Worm (Caenorhabditis elegans) whole organism, L1 larva: ENCODE results near the gene Y50D7A.8.

Experiments used
- C16A3.4 ChIP-seq: fragments of 150-350 bp; optimal IDR thresholded peaks from 2 replicates; lab custom pipeline; 2014; ENCODE audit warnings: missing biosample characterization, missing genetic modification characterization
- Y116A8C.19 ChIP-seq: sonication (generic microtip); optimal IDR thresholded peaks from 2 replicates; lab custom pipeline; 2016; ENCODE audit warnings: missing compliant biosample characterization, missing genetic modification characterization, borderline replicate concordance
- alr-1 ChIP-seq: fragments of 200-800 bp; sonication (Bioruptor generic); optimal IDR thresholded peaks from 2 replicates; lab custom pipeline; 2018; ENCODE audit warnings: borderline replicate concordance, mild to moderate bottlenecking, missing genetic modification characterization, missing compliant biosample characterization
- ceh-8 ChIP-seq: fragments of 200-800 bp; sonication (Bioruptor generic); optimal IDR thresholded peaks from 2 replicates; lab custom pipeline; 2018; ENCODE audit warnings: mild to moderate bottlenecking, missing genetic modification characterization, moderate library complexity, missing compliant biosample characterization
- ceh-88 ChIP-seq: fragments of 200-800 bp; sonication (Bioruptor generic); IDR thresholded peaks from 2 replicates; pipeline ENCODE4 v1.3.6; 2022; ENCODE audit warnings: missing genetic modification characterization, missing compliant biosample characterization
- ces-1 ChIP-seq: fragments of 150-350 bp; optimal IDR thresholded peaks from 2 replicates; lab custom pipeline; 2014; ENCODE audit warnings: missing biosample characterization, missing genetic modification reagents, missing genetic modification characterization
- dpl-1 ChIP-seq, 3 experiments: fragments of 150-350 bp in 2 of 3; sonication (generic microtip) in 1 of 3; optimal IDR thresholded peaks; 2 replicates each; lab custom pipeline; 2014 to 2017; ENCODE audit warnings: missing biosample characterization in 3 of 3, missing genetic modification characterization in 3 of 3, missing genetic modification reagents in 3 of 3
- dsc-1 ChIP-seq: sonication (generic microtip); optimal IDR thresholded peaks from 2 replicates; lab custom pipeline; 2016; ENCODE audit warnings: mild to moderate bottlenecking, missing genetic modification characterization, missing compliant biosample characterization
- fkh-10 ChIP-seq: sonication (generic microtip); optimal IDR thresholded peaks from 2 replicates; lab custom pipeline; 2017; ENCODE audit warnings: missing biosample characterization, missing genetic modification reagents, missing genetic modification characterization
- fkh-4 ChIP-seq: sonication (generic microtip); optimal IDR thresholded peaks from 2 replicates; lab custom pipeline; 2016; ENCODE audit warnings: missing compliant biosample characterization, missing genetic modification characterization, borderline replicate concordance
- grh-1 ChIP-seq: fragments of 200-800 bp; sonication (Bioruptor generic); IDR thresholded peaks from 2 replicates; pipeline ENCODE4 v1.3.6; 2022; ENCODE audit warnings: missing genetic modification reagents, missing genetic modification characterization, missing compliant biosample characterization
- hlh-17 ChIP-seq: fragments of 200-800 bp; sonication (Bioruptor generic); optimal IDR thresholded peaks from 2 replicates; lab custom pipeline; 2018; ENCODE audit warnings: missing genetic modification characterization, mild to moderate bottlenecking, missing compliant biosample characterization, moderate library complexity, borderline replicate concordance
- hpl-2 ChIP-seq: fragments of 150-350 bp; optimal IDR thresholded peaks from 2 replicates; lab custom pipeline; 2014; ENCODE audit warnings: missing biosample characterization, missing genetic modification reagents, missing genetic modification characterization
- lin-15B ChIP-seq: fragments of 150-350 bp; sonication (generic microtip); optimal IDR thresholded peaks from 3 replicates; lab custom pipeline; 2014; ENCODE audit warnings: missing biosample characterization, missing genetic modification characterization
- mdl-1 ChIP-seq, 2 experiments: fragments of 150-350 bp; optimal IDR thresholded peaks; 2 replicates each; lab custom pipeline; 2014 to 2017; ENCODE audit warnings: missing biosample characterization in 2 of 2, missing genetic modification characterization in 2 of 2, inconsistent platforms in 1 of 2
- nhr-11 ChIP-seq: fragments of 150-350 bp; optimal IDR thresholded peaks from 2 replicates; lab custom pipeline; 2014; ENCODE audit warnings: missing biosample characterization, missing genetic modification characterization
- nhr-12 ChIP-seq: sonication (generic microtip); optimal IDR thresholded peaks from 2 replicates; lab custom pipeline; 2017; ENCODE audit warnings: missing biosample characterization, missing genetic modification characterization
- nhr-19 ChIP-seq: fragments of 200-800 bp; sonication (Bioruptor generic); conservative IDR thresholded peaks from 2 replicates; pipeline ENCODE4 v1.3.6; 2022; ENCODE audit warnings: missing genetic modification characterization, missing compliant biosample characterization
- nhr-20 ChIP-seq: sonication (generic microtip); optimal IDR thresholded peaks from 2 replicates; lab custom pipeline; 2016; ENCODE audit warnings: mild to moderate bottlenecking, missing genetic modification characterization, missing compliant biosample characterization
- nhr-71 ChIP-seq: sonication (generic microtip); optimal IDR thresholded peaks from 2 replicates; lab custom pipeline; 2016; ENCODE audit warnings: mild to moderate bottlenecking, missing genetic modification characterization, moderate library complexity, missing compliant biosample characterization
- nhr-84 ChIP-seq: sonication (generic microtip); optimal IDR thresholded peaks from 2 replicates; lab custom pipeline; 2017; ENCODE audit warnings: missing biosample characterization, missing genetic modification characterization
- nhr-90 ChIP-seq: sonication (generic microtip); optimal IDR thresholded peaks from 2 replicates; lab custom pipeline; 2016; ENCODE audit warnings: mild to moderate bottlenecking, missing genetic modification characterization, missing compliant biosample characterization; ENCODE audit not compliant: poor library complexity
- pax-3 ChIP-seq: fragments of 200-800 bp; sonication (Bioruptor generic); optimal IDR thresholded peaks from 2 replicates; lab custom pipeline; 2018; ENCODE audit warnings: mild to moderate bottlenecking, missing genetic modification characterization, moderate library complexity, missing compliant biosample characterization
- pqm-1 ChIP-seq: sonication (generic microtip); optimal IDR thresholded peaks from 3 replicates; lab custom pipeline; 2017; ENCODE audit warnings: missing biosample characterization, missing genetic modification characterization
- rnt-1 ChIP-seq: sonication (generic microtip); optimal IDR thresholded peaks from 2 replicates; lab custom pipeline; 2016; ENCODE audit warnings: mild to moderate bottlenecking, missing genetic modification characterization, moderate library complexity, missing compliant biosample characterization
- skn-1 ChIP-seq: fragments of 150-350 bp; optimal IDR thresholded peaks from 2 replicates; lab custom pipeline; 2014; ENCODE audit warnings: missing biosample characterization, missing genetic modification characterization
- sox-4 ChIP-seq: sonication (generic microtip); optimal IDR thresholded peaks from 2 replicates; lab custom pipeline; 2016; ENCODE audit warnings: missing genetic modification characterization, missing compliant biosample characterization
- sptf-1 ChIP-seq: fragments of 150-350 bp; optimal IDR thresholded peaks from 2 replicates; lab custom pipeline; 2014; ENCODE audit warnings: missing biosample characterization, missing genetic modification characterization
- sup-37 ChIP-seq: fragments of 200-800 bp; sonication (Bioruptor generic); optimal IDR thresholded peaks from 2 replicates; lab custom pipeline; 2018; ENCODE audit warnings: mild to moderate bottlenecking, missing genetic modification characterization, missing compliant biosample characterization
- tlp-1 ChIP-seq: fragments of 150-350 bp; optimal IDR thresholded peaks from 2 replicates; lab custom pipeline; 2014; ENCODE audit warnings: missing biosample characterization, missing genetic modification characterization
- unc-130 ChIP-seq: fragments of 150-350 bp; optimal IDR thresholded peaks from 2 replicates; lab custom pipeline; 2017; ENCODE audit warnings: missing biosample characterization, missing genetic modification characterization, inconsistent platforms
- xbp-1 ChIP-seq: sonication (generic microtip); optimal IDR thresholded peaks from 2 replicates; lab custom pipeline; 2016; ENCODE audit warnings: missing genetic modification characterization, missing compliant biosample characterization
- ztf-11 ChIP-seq, 2 experiments: sonication (generic microtip); optimal IDR thresholded peaks; 2 replicates each; lab custom pipeline; 2016 to 2017; ENCODE audit warnings: missing genetic modification characterization in 2 of 2, missing biosample characterization in 1 of 2, missing compliant biosample characterization in 1 of 2

Gene Y50D7A.8

ce11 chrIII:298456-298855 lies 44.6 kb downstream of the Y50D7A.8 start, which contains the start of gene ads-1 (continued):
- no peak for TF ChIP-seq ceh-8 (GFP tag; lab: Kevin White, UChicago)
- TF ChIP-seq xbp-1 (tag; lab: Kevin White, UChicago) = no peak
- TF ChIP-seq ceh-88 (GFP tag; lab: Robert Waterston, UW) = no peak
- no peak for TF ChIP-seq nhr-12
- no peak for TF ChIP-seq C16A3.4 (tag; lab: Kevin White, UChicago)

ce11 chrIII:294527-294926 lies 48.5 kb downstream of the Y50D7A.8 start, which contains the start of gene Y50D7A.13:
Y50D7A.13 (minus strand) TSS chrIII:294627.
- TF ChIP-seq nhr-11 (tag; lab: Kevin White, UChicago) = no peak
- TF ChIP-seq fkh-4 (tag; lab: Kevin White, UChicago) = no peak
- TF ChIP-seq dpl-1 (GFP tag; optimal IDR thresholded peaks at IDR 0.05; lab: Kevin White, UChicago) = no peak
- TF ChIP-seq mdl-1 (tag; optimal IDR thresholded peaks at IDR 0.05; lab: Kevin White, UChicago) = no peak
- TF ChIP-seq rnt-1 (tag; lab: Kevin White, UChicago) = no peak
- no peak for TF ChIP-seq nhr-90 (tag; lab: Kevin White, UChicago)
- TF ChIP-seq ztf-11 (tag; optimal IDR thresholded peaks at IDR 0.05; lab: Kevin White, UChicago) = no peak
- TF ChIP-seq nhr-71 (tag; lab: Kevin White, UChicago) = no peak
- TF ChIP-seq lin-15B = no peak
- TF ChIP-seq skn-1 (tag; lab: Kevin White, UChicago) = no peak
- TF ChIP-seq sptf-1 (tag; lab: Kevin White, UChicago) = no peak
- no peak for TF ChIP-seq sox-4 (tag; lab: Kevin White, UChicago)
- no peak for TF ChIP-seq tlp-1 (tag; lab: Kevin White, UChicago)
- no peak for TF ChIP-seq hpl-2 (GFP tag; lab: Kevin White, UChicago)

ce11 chrIII:292340-292739 lies 50.7 kb downstream of the Y50D7A.8 start, which contains the start of gene Y50D7A.1:
Y50D7A.1 (plus strand) TSS chrIII:292640.
- TF ChIP-seq hlh-17 (GFP tag; lab: Kevin White, UChicago) (no peak), grh-1 (GFP tag; lab: Robert Waterston, UW) (no peak), skn-1 (tag; lab: Kevin White, UChicago) (no peak)

DNA sequence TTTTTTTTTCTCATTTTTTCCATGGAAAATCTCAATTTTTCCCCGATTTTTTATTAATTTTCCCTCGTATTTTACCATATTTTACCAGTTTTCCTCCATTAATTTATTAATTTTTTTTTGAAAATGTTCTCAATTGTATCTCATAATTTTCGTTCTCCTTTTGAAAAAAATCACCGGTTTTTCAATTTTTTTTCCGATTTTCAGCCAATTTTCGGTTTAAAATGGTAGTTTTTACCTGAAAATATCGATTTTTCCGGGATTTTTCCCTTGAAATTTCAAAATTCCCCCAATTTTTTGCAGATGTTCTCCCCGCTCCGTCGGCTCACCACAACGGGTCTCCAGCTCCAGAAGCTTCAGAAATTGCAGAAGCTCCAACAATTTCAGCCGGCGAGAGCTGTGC lies 59.2 kb downstream of the Y50D7A.8 start, which contains the start of gene taco-1:
TSS of gene taco-1 (plus strand) at position 301 of the 400 bp plus-strand sequence.
- TF ChIP-seq pax-3 (no peak), alr-1 (no peak), nhr-84 (tag; lab: Kevin White, UChicago) (no peak), nhr-19 (GFP tag; lab: Robert Waterston, UW) (no peak), pqm-1 (tag; lab: Kevin White, UChicago) (no peak), fkh-10 (GFP tag; lab: Kevin White, UChicago) (no peak), dsc-1 (tag; lab: Kevin White, UChicago) (no peak), dpl-1 (GFP tag; optimal IDR thresholded peaks at IDR 0.05; lab: Kevin White, UChicago) (no peak), sptf-1 (tag; lab: Kevin White, UChicago) (no peak), Y116A8C.19 (tag; lab: Kevin White, UChicago) (no peak), sup-37 (GFP tag; lab: Kevin White, UChicago) (no peak), unc-130 (tag; lab: Kevin White, UChicago) (no peak), nhr-20 (tag; lab: Kevin White, UChicago) (no peak), ces-1 (no peak)
